Fruit fly (Drosophila melanogaster) whole organism, embryonic: ENCODE data around the gene CG10132.

Experiments
- BEAF-32 ChIP-seq: fragments of 200-800 bp; sonication (Bioruptor generic); optimal IDR thresholded peaks from 3 replicates; lab custom pipeline; 2017; ENCODE audit warnings: missing biosample characterization, missing genetic modification characterization, mild to moderate bottlenecking, moderate library complexity, missing genetic modification reagents
- Blimp-1 ChIP-seq: fragments of 200-800 bp; sonication (Bioruptor generic); optimal IDR thresholded peaks from 3 replicates; lab custom pipeline; 2018; ENCODE audit warnings: missing biosample characterization, missing genetic modification characterization, mild to moderate bottlenecking, moderate library complexity, missing genetic modification reagents
- CG15696 ChIP-seq: fragments of 200-800 bp; sonication (Bioruptor generic); optimal IDR thresholded peaks from 2 replicates; lab custom pipeline; 2019; ENCODE audit warnings: missing biosample characterization, mild to moderate bottlenecking, missing genetic modification characterization, moderate library complexity
- CG16779 ChIP-seq: fragments of 200-800 bp; sonication (Bioruptor generic); IDR thresholded peaks from 2 replicates; pipeline ENCODE4 v1.3.6; 2022; ENCODE audit warnings: missing biosample characterization, missing genetic modification characterization
- CG17359 ChIP-seq: fragments of 200-800 bp; sonication (Bioruptor generic); optimal IDR thresholded peaks from 3 replicates; lab custom pipeline; 2018; ENCODE audit warnings: missing biosample characterization, mild to moderate bottlenecking, missing genetic modification characterization, moderate library complexity
- CG2712 ChIP-seq: fragments of 200-800 bp; optimal IDR thresholded peaks from 3 replicates; lab custom pipeline; 2019; ENCODE audit warnings: missing biosample characterization, mild to moderate bottlenecking, missing genetic modification characterization, moderate library complexity
- CG30020 ChIP-seq: fragments of 200-800 bp; optimal IDR thresholded peaks from 2 replicates; lab custom pipeline; 2019; ENCODE audit warnings: missing biosample characterization, mild to moderate bottlenecking, missing genetic modification characterization, moderate library complexity
- CG43689 ChIP-seq: fragments of 200-800 bp; sonication (Bioruptor generic); IDR thresholded peaks from 2 replicates; pipeline ENCODE4 v1.3.6; 2022; ENCODE audit warnings: missing biosample characterization, missing genetic modification characterization
- CG7372 ChIP-seq: fragments of 200-800 bp; sonication (Bioruptor generic); IDR thresholded peaks from 2 replicates; pipeline ENCODE4 v1.3.6; 2022; ENCODE audit warnings: missing biosample characterization, missing genetic modification characterization
- CG9797 ChIP-seq: fragments of 200-800 bp; sonication (Bioruptor generic); optimal IDR thresholded peaks from 3 replicates; lab custom pipeline; 2018; ENCODE audit warnings: missing biosample characterization, mild to moderate bottlenecking, missing genetic modification characterization
- Chrac-16 ChIP-seq: fragments of 200-800 bp; sonication (Bioruptor generic); optimal IDR thresholded peaks from 3 replicates; lab custom pipeline; 2016; ENCODE audit warnings: missing biosample characterization, missing genetic modification characterization
- D ChIP-seq, 2 experiments: fragments of 200-800 bp in 1 of 2; fragments of >200 bp in 1 of 2; sonication (Bioruptor generic) in 1 of 2; optimal IDR thresholded peaks; 2 replicates in 1 of 2; 3 replicates in 1 of 2; lab custom pipeline; 2017; ENCODE audit warnings: mild to moderate bottlenecking in 1 of 2, missing biosample characterization in 1 of 2, missing genetic modification characterization in 1 of 2, missing genetic modification reagents in 1 of 2
- D19A ChIP-seq: fragments of 200-800 bp; optimal IDR thresholded peaks from 3 replicates; lab custom pipeline; 2019; ENCODE audit warnings: missing biosample characterization, mild to moderate bottlenecking, missing genetic modification characterization, moderate library complexity
- Drgx ChIP-seq: fragments of 200-800 bp; sonication (Bioruptor generic); IDR thresholded peaks from 2 replicates; pipeline ENCODE4 v1.3.6; 2022; ENCODE audit warnings: missing biosample characterization, missing genetic modification characterization
- E2f1 ChIP-seq: fragments of 200-800 bp; sonication (Bioruptor generic); IDR thresholded peaks from 2 replicates; pipeline ENCODE4 v1.3.6; 2022; ENCODE audit warnings: missing biosample characterization, missing genetic modification characterization
- E2f2 ChIP-seq: fragments of 200-800 bp; sonication (Bioruptor generic); IDR thresholded peaks from 2 replicates; pipeline ENCODE4 v1.3.6; 2022; ENCODE audit warnings: missing biosample characterization, missing genetic modification characterization
- Med ChIP-seq: fragments of 200-800 bp; sonication (Bioruptor generic); peaks from one replicate; lab custom pipeline; 2016; ENCODE audit warnings: missing biosample characterization, missing genetic modification characterization, mild to moderate bottlenecking, inconsistent platforms, moderate library complexity
- NfI ChIP-seq: fragments of 200-800 bp; sonication (Bioruptor generic); optimal IDR thresholded peaks from 3 replicates; lab custom pipeline; 2018; ENCODE audit warnings: missing biosample characterization, mild to moderate bottlenecking, missing genetic modification characterization, moderate library complexity
- Oli ChIP-seq: fragments of 200-800 bp; sonication (Bioruptor generic); optimal IDR thresholded peaks from 2 replicates; lab custom pipeline; 2018; ENCODE audit warnings: missing biosample characterization, mild to moderate bottlenecking, missing genetic modification characterization, moderate library complexity
- Pdp1 ChIP-seq, 2 experiments: fragments of 200-800 bp; sonication (Bioruptor generic); optimal IDR thresholded peaks; 3 replicates each; lab custom pipeline; 2016; ENCODE audit warnings: missing biosample characterization in 2 of 2, missing genetic modification characterization in 2 of 2, mild to moderate bottlenecking in 1 of 2, moderate library complexity in 1 of 2
- Poxn ChIP-seq: fragments of 200-800 bp; sonication (Bioruptor generic); IDR thresholded peaks from 2 replicates; pipeline ENCODE4 v1.3.6; 2022; ENCODE audit warnings: missing biosample characterization, missing genetic modification characterization
- Vsx1 ChIP-seq: fragments of 200-800 bp; sonication (Bioruptor generic); optimal IDR thresholded peaks from 2 replicates; lab custom pipeline; 2017; ENCODE audit warnings: missing biosample characterization, mild to moderate bottlenecking, missing genetic modification characterization, missing genetic modification reagents
- amos ChIP-seq: fragments of 200-800 bp; sonication (Bioruptor generic); IDR thresholded peaks from 2 replicates; pipeline ENCODE4 v1.3.6; 2022; ENCODE audit warnings: missing biosample characterization, missing genetic modification characterization; ENCODE audit not compliant: partially characterized antibody
- cg ChIP-seq: fragments of 200-800 bp; sonication (Bioruptor generic); optimal IDR thresholded peaks from 3 replicates; lab custom pipeline; 2019; ENCODE audit warnings: missing biosample characterization, mild to moderate bottlenecking, missing genetic modification characterization, moderate library complexity
- dm ChIP-seq: fragments of 200-800 bp; sonication (Bioruptor generic); optimal IDR thresholded peaks from 3 replicates; lab custom pipeline; 2016; ENCODE audit warnings: missing biosample characterization, missing genetic modification characterization
- fd96Cb ChIP-seq: fragments of 200-800 bp; sonication (Bioruptor generic); optimal IDR thresholded peaks from 2 replicates; lab custom pipeline; 2018; ENCODE audit warnings: missing biosample characterization, mild to moderate bottlenecking, missing genetic modification characterization, moderate library complexity
- fu2 ChIP-seq: fragments of 200-800 bp; sonication (Bioruptor generic); optimal IDR thresholded peaks from 2 replicates; lab custom pipeline; 2016; ENCODE audit warnings: missing biosample characterization, missing genetic modification characterization
- gfzf ChIP-seq: fragments of 200-800 bp; sonication (Bioruptor generic); optimal IDR thresholded peaks from 2 replicates; lab custom pipeline; 2016; ENCODE audit warnings: missing biosample characterization, mild to moderate bottlenecking, missing genetic modification characterization, moderate library complexity
- grau ChIP-seq: fragments of 200-800 bp; optimal IDR thresholded peaks from 3 replicates; lab custom pipeline; 2019; ENCODE audit warnings: missing biosample characterization, mild to moderate bottlenecking, missing genetic modification characterization, moderate library complexity
- gsb-n ChIP-seq: fragments of 200-800 bp; sonication (Bioruptor generic); optimal IDR thresholded peaks from 3 replicates; lab custom pipeline; 2018; ENCODE audit warnings: missing biosample characterization, mild to moderate bottlenecking, missing genetic modification characterization
- hbn ChIP-seq: fragments of 200-800 bp; sonication (Bioruptor generic); IDR thresholded peaks from 2 replicates; pipeline ENCODE4 v1.3.6; 2022; ENCODE audit warnings: missing biosample characterization, missing genetic modification characterization; ENCODE audit not compliant: partially characterized antibody
- hth ChIP-seq: fragments of >200 bp; optimal IDR thresholded peaks from 2 replicates; lab custom pipeline; 2017; ENCODE audit warnings: inconsistent platforms
- kni ChIP-seq: fragments of 200-800 bp; sonication (Bioruptor generic); optimal IDR thresholded peaks from 3 replicates; lab custom pipeline; 2017; ENCODE audit warnings: mild to moderate bottlenecking, missing biosample characterization, missing genetic modification reagents, missing genetic modification characterization
- lab ChIP-seq: fragments of 200-800 bp; sonication (Bioruptor generic); optimal IDR thresholded peaks from 3 replicates; lab custom pipeline; 2017; ENCODE audit warnings: missing biosample characterization, missing genetic modification characterization, mild to moderate bottlenecking, moderate library complexity, missing genetic modification reagents
- lilli ChIP-seq: fragments of 200-800 bp; sonication (Bioruptor generic); optimal IDR thresholded peaks from 3 replicates; lab custom pipeline; 2016; ENCODE audit warnings: missing biosample characterization, missing genetic modification characterization
- oc ChIP-seq: fragments of 200-800 bp; sonication (Bioruptor generic); optimal IDR thresholded peaks from 2 replicates; lab custom pipeline; 2018; ENCODE audit warnings: missing biosample characterization, mild to moderate bottlenecking, missing genetic modification characterization, moderate library complexity
- odd ChIP-seq: fragments of 200-800 bp; sonication (Bioruptor generic); optimal IDR thresholded peaks from 2 replicates; lab custom pipeline; 2017; ENCODE audit warnings: missing biosample characterization, mild to moderate bottlenecking, missing genetic modification characterization
- pb ChIP-seq: fragments of 200-800 bp; sonication (Bioruptor generic); optimal IDR thresholded peaks from 3 replicates; lab custom pipeline; 2016; ENCODE audit warnings: missing biosample characterization, missing genetic modification characterization
- row ChIP-seq: fragments of 200-800 bp; sonication (Bioruptor generic); IDR thresholded peaks from 3 replicates; pipeline ENCODE4 v1.3.6; 2022; ENCODE audit warnings: missing biosample characterization, missing genetic modification characterization
- scrt ChIP-seq: fragments of 200-800 bp; sonication (Bioruptor generic); optimal IDR thresholded peaks from 2 replicates; lab custom pipeline; 2018; ENCODE audit warnings: missing biosample characterization, mild to moderate bottlenecking, missing genetic modification characterization, moderate library complexity
- sens ChIP-seq: fragments of 200-800 bp; sonication (Bioruptor generic); peaks from one replicate; lab custom pipeline; 2016; ENCODE audit warnings: missing biosample characterization, missing genetic modification characterization
- sim ChIP-seq: fragments of 200-800 bp; sonication (Bioruptor generic); IDR thresholded peaks from 2 replicates; pipeline ENCODE4 v1.3.6; 2022; ENCODE audit warnings: missing biosample characterization, missing genetic modification characterization
- trem ChIP-seq: fragments of 200-800 bp; optimal IDR thresholded peaks from 3 replicates; lab custom pipeline; 2019; ENCODE audit warnings: missing biosample characterization, mild to moderate bottlenecking, missing genetic modification characterization, moderate library complexity
- vvl ChIP-seq: fragments of 200-800 bp; sonication (Bioruptor generic); IDR thresholded peaks from 2 replicates; pipeline ENCODE4 v1.3.6; 2022; ENCODE audit warnings: missing biosample characterization, missing genetic modification characterization
- zen ChIP-seq: fragments of 200-800 bp; sonication (Bioruptor generic); optimal IDR thresholded peaks from 3 replicates; lab custom pipeline; 2018; ENCODE audit warnings: missing biosample characterization, mild to moderate bottlenecking, missing genetic modification characterization, moderate library complexity

CG10132 gene

DNA sequence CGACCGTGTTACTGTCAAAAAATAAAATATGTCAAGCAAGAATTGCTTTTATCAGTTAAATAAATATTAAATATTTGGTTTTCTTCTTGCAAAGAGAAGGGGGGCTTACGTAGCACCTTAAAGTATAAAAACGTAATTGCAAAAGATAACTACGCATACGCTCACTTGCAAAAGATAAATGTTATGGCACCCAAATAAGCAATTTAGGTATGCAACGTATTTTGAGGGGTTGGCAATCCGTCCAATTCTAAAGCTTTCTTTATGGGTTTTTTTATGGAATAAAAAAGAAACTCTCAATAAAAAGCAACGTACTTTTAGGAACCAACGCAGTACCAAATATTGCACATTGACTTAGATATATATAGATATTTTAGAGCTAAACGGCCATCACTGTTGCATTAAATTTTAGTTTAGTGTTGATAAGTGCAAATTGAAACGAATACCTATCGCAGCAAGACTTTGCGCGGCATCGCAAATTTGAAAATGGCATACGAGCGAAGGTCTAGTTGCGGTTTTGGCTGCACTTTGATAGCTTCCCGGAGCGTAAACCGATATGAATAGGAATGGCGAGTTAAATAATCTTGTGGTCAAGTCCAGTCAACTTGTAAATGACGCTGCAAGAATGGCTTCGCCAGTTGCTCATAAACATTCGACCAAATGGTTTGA lies 46.7 kb downstream of the CG10132 start, which contains the start of gene CG13077 (continued):
- TF ChIP-seq hbn (GFP tag; lab: Robert Waterston, UW) (peak; percentile 74; the same call in 1 of the 2 replicates), fu2 (GFP tag; lab: Kevin White, UChicago) (no peak), scrt (GFP tag; lab: Kevin White, UChicago) (no peak), NfI (no peak), hth (no peak), amos (GFP tag; lab: Robert Waterston, UW) (peak; percentile 40; the same call in 1 of the 2 replicates), E2f1 (GFP tag; lab: Robert Waterston, UW) (no peak), E2f2 (GFP tag; lab: Robert Waterston, UW) (peak; percentile 76), fd96Cb (tag; lab: Kevin White, UChicago) (no peak), trem (peak; percentile 14), gfzf (GFP tag; lab: Kevin White, UChicago) (no peak), CG43689 (GFP tag; lab: Robert Waterston, UW) (no peak), CG16779 (GFP tag; lab: Robert Waterston, UW) (no peak), dm (no peak), CG9797 (no peak), BEAF-32 (peak; percentile 43)

DNA sequence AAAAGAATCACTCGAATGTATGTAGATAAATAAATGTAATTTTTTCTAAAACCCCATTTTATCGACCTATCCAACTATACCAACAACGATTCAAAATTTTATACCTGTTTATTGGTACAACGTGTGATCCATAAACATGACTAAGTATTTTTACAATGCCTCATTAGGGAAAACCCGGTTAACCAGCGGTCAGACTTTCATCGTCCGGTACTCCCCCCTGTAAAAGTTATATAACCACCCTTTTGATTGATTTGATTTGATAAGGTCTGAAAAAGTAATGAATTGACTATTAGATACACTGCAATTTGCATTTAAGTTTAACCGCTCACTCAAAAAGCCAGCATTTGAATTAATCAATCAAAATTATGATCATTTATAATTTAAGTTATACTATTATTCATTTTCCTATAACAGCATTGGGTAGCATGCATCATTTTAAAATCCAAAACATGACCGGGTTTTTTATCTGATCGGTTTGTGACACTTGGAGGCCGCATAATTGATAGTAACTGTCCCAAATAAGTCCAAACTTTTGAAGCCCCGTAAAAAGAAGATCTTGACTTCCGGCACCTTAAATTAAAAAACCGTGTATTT lies 48.8 kb downstream of the CG10132 start:
- TF ChIP-seq sens, result peak; percentile 16
- TF ChIP-seq Pdp1 (GFP tag; optimal IDR thresholded peaks at IDR 0.05; lab: Kevin White, UChicago), result peak in 1 of 2 experiments; percentile 93
- peak; percentile 63 for TF ChIP-seq D19A (tag; lab: Kevin White, UChicago)
- TF ChIP-seq sim (GFP tag; lab: Robert Waterston, UW), result no peak
- TF ChIP-seq Blimp-1 (GFP tag; lab: Kevin White, UChicago), result no peak
- TF ChIP-seq lab (GFP tag; lab: Kevin White, UChicago), result peak; percentile 69

DNA sequence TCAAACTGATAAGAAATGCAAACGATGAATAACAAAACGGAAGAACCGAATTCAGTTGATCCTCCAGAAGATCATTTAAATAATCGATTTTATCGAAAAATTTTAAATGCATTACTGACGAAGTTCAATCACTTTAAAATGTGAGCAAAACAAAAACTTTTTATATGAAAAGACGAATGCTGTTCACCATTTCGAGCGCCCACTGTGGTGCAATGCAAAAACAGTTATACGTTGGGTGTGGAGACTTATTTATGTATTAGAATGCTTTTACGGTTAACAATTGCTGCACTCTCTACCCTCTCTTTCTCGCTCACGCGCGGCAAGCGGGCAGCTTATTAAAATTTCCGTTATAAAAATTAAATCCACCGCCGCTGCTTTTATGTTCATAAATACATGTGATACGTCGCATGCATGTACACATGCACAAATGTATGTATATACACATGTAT lies 52.2 kb downstream of the CG10132 start:
- TF ChIP-seq odd (GFP tag; lab: Kevin White, UChicago) (no peak), gsb-n (peak; percentile 21), CG7372 (GFP tag; lab: Robert Waterston, UW) (no peak), CG30020 (tag; lab: Kevin White, UChicago) (no peak), sens (peak; percentile 46), pb (no peak), CG15696 (tag; lab: Kevin White, UChicago) (no peak), Drgx (GFP tag; lab: Robert Waterston, UW) (0 out of 2 replicates have a peak, but pooled peaks have one; percentile 34), Chrac-16 (GFP tag; lab: Kevin White, UChicago) (no peak), oc (peak; percentile 47), CG2712 (tag; lab: Kevin White, UChicago) (no peak), vvl (peak; percentile 27; the same call in 1 of the 2 replicates), Vsx1 (GFP tag; lab: Kevin White, UChicago) (peak; percentile 37), Poxn (GFP tag; lab: Robert Waterston, UW) (no peak), lilli (GFP tag; lab: Kevin White, UChicago) (peak; percentile 6), D (optimal IDR thresholded peaks at IDR 0.05; lab: Kevin White, UChicago) (no peak), D (GFP tag; optimal IDR thresholded peaks at IDR 0.05; lab: Kevin White, UChicago) (peak; percentile 7), cg (peak; percentile 53), row (GFP tag; lab: Robert Waterston, UW) (0 out of 3 replicates have a peak, but pooled peaks have one; percentile 12), grau (tag; lab: Kevin White, UChicago) (peak; percentile 74), CG17359 (tag; lab: Kevin White, UChicago) (peak; percentile 22), Med (peak; percentile 81), Oli (tag; lab: Kevin White, UChicago) (peak; percentile 9), kni (GFP tag; lab: Kevin White, UChicago) (peak; percentile 36), zen (tag; lab: Kevin White, UChicago) (no peak)
